Worm (Caenorhabditis elegans): ENCODE measurements around the gene C50E3.15.

DNA sequence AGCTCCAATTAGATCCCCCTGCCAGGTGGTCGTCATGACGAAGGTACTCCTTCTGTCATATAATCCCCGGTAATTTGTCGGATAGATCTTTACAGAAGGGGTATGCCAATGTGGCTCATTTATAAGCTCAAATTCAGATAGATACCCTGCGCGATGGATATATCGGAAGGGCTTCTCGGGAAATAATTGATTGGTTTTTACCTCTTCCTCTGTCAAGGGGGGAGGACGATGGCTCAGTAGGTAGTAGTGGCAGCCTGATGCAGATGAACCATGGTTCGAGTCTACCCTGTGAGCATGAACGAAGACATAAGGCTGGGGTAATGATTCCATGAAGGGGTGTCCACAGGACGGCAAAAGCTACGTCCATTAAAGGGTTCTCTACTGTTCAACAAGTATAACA, 28.9 kb downstream of the C50E3.15 start:
- TF ChIP-seq B0261.1 (tag; optimal IDR thresholded peaks at IDR 0.05) (no peak), B0336.3 (GFP tag; IDR thresholded peaks at IDR 0.05) (no peak), snpc-4 (GFP tag; optimal IDR thresholded peaks at IDR 0.05) (no peak), snpc-4 (tag; optimal IDR thresholded peaks at IDR 0.05) (no peak), F57C9.4 (tag; optimal IDR thresholded peaks at IDR 0.05) (no peak)

Data from whole organism, young adult.